Fruit fly (Drosophila melanogaster) whole organism, embryonic: ENCODE results near the gene Ucp4A.
A peak's percentile ranks its signal among the peaks of the same experiment; 100 is the strongest.

Experiments
- Aef1 ChIP-seq: fragments of 200-800 bp; sonication (Bioruptor generic); IDR thresholded peaks from 3 replicates; pipeline ENCODE4 v1.3.6; 2022; ENCODE audit warnings: missing biosample characterization, missing genetic modification characterization
- B-H2 ChIP-seq: fragments of 200-800 bp; sonication (Bioruptor generic); optimal IDR thresholded peaks from 2 replicates; lab custom pipeline; 2018; ENCODE audit warnings: missing biosample characterization, mild to moderate bottlenecking, missing genetic modification characterization
- Bdp1 ChIP-seq: fragments of 200-800 bp; sonication (Bioruptor generic); optimal IDR thresholded peaks from 3 replicates; lab custom pipeline; 2016; ENCODE audit warnings: missing biosample characterization, missing genetic modification characterization
- CG10321 ChIP-seq: fragments of 200-800 bp; sonication (Bioruptor generic); IDR thresholded peaks from 2 replicates; pipeline ENCODE4 v1.3.6; 2022; ENCODE audit warnings: missing biosample characterization, missing genetic modification characterization
- CG10543 ChIP-seq: fragments of 200-800 bp; sonication (Bioruptor generic); optimal IDR thresholded peaks from 3 replicates; lab custom pipeline; 2017; ENCODE audit warnings: missing biosample characterization, mild to moderate bottlenecking, missing genetic modification characterization, moderate library complexity
- CG11560 ChIP-seq: fragments of 200-800 bp; sonication (Bioruptor generic); IDR thresholded peaks from 3 replicates; pipeline ENCODE4 v1.3.6; 2022; ENCODE audit warnings: missing biosample characterization, missing genetic modification characterization
- CG12769 ChIP-seq: fragments of 200-800 bp; sonication (Bioruptor generic); optimal IDR thresholded peaks from 2 replicates; lab custom pipeline; 2019; ENCODE audit warnings: missing biosample characterization, mild to moderate bottlenecking, missing genetic modification characterization, moderate library complexity
- CG12942 ChIP-seq: fragments of 200-800 bp; sonication (Bioruptor generic); optimal IDR thresholded peaks from 3 replicates; lab custom pipeline; 2016; ENCODE audit warnings: missing biosample characterization, missing genetic modification characterization
- CG13624 ChIP-seq: fragments of 200-800 bp; sonication (Bioruptor generic); optimal IDR thresholded peaks from 2 replicates; lab custom pipeline; 2016; ENCODE audit warnings: missing biosample characterization, missing genetic modification characterization
- CG14014 ChIP-seq: fragments of 200-800 bp; sonication (Bioruptor generic); IDR thresholded peaks from 2 replicates; pipeline ENCODE4 v1.3.6; 2022; ENCODE audit warnings: missing biosample characterization, missing genetic modification characterization
- CG14050 ChIP-seq: fragments of 200-800 bp; sonication (Bioruptor generic); IDR thresholded peaks from 3 replicates; pipeline ENCODE4 v1.3.6; 2022; ENCODE audit warnings: missing biosample characterization, missing genetic modification characterization
- CG14441 ChIP-seq: fragments of 200-800 bp; sonication (Bioruptor generic); IDR thresholded peaks from 2 replicates; pipeline ENCODE4 v1.3.6; 2022; ENCODE audit warnings: missing biosample characterization, missing genetic modification characterization
- CG16863 ChIP-seq: fragments of 200-800 bp; sonication (Bioruptor generic); optimal IDR thresholded peaks from 3 replicates; lab custom pipeline; 2016; ENCODE audit warnings: missing biosample characterization, missing genetic modification characterization
- CG17359 ChIP-seq: fragments of 200-800 bp; sonication (Bioruptor generic); optimal IDR thresholded peaks from 3 replicates; lab custom pipeline; 2018; ENCODE audit warnings: missing biosample characterization, mild to moderate bottlenecking, missing genetic modification characterization, moderate library complexity
- CG18011 ChIP-seq: fragments of 200-800 bp; sonication (Bioruptor generic); optimal IDR thresholded peaks from 2 replicates; lab custom pipeline; 2017; ENCODE audit warnings: missing biosample characterization, missing genetic modification characterization, mild to moderate bottlenecking, moderate library complexity, missing genotype
- CG18262 ChIP-seq: fragments of 200-800 bp; optimal IDR thresholded peaks from 3 replicates; lab custom pipeline; 2019; ENCODE audit warnings: missing biosample characterization, mild to moderate bottlenecking, missing genetic modification characterization, moderate library complexity
- CG3281 ChIP-seq: fragments of 200-800 bp; sonication (Bioruptor generic); optimal IDR thresholded peaks from 3 replicates; lab custom pipeline; 2017; ENCODE audit warnings: missing biosample characterization, mild to moderate bottlenecking, missing genetic modification characterization
- CG3995 ChIP-seq: fragments of 200-800 bp; sonication (Bioruptor generic); optimal IDR thresholded peaks from 3 replicates; lab custom pipeline; 2016; ENCODE audit warnings: missing biosample characterization, missing genetic modification characterization
- CG42726 ChIP-seq: fragments of 200-800 bp; sonication (Bioruptor generic); IDR thresholded peaks from 2 replicates; pipeline ENCODE4 v1.3.6; 2022; ENCODE audit warnings: missing biosample characterization, missing genetic modification characterization; ENCODE audit not compliant: partially characterized antibody
- CG4424 ChIP-seq: fragments of 200-800 bp; sonication (Bioruptor generic); optimal IDR thresholded peaks from 3 replicates; lab custom pipeline; 2016; ENCODE audit warnings: missing biosample characterization, missing genetic modification characterization
- CG4617 ChIP-seq: fragments of 200-800 bp; sonication (Bioruptor generic); optimal IDR thresholded peaks from 3 replicates; lab custom pipeline; 2016; ENCODE audit warnings: missing biosample characterization, missing genetic modification characterization, borderline replicate concordance
- CG6175 ChIP-seq: fragments of 200-800 bp; sonication (Bioruptor generic); IDR thresholded peaks from 3 replicates; pipeline ENCODE4 v1.3.6; 2022; ENCODE audit warnings: missing biosample characterization, missing genetic modification characterization
- CG6272 ChIP-seq: fragments of 200-800 bp; sonication (Bioruptor generic); IDR thresholded peaks from 2 replicates; pipeline ENCODE4 v1.3.6; 2022; ENCODE audit warnings: missing biosample characterization, missing genetic modification characterization
- CG6683 ChIP-seq: fragments of 200-800 bp; sonication (Bioruptor generic); optimal IDR thresholded peaks from 2 replicates; lab custom pipeline; 2017; ENCODE audit warnings: missing biosample characterization, mild to moderate bottlenecking, missing genetic modification characterization, missing genetic modification reagents
- CG7357 ChIP-seq: fragments of 200-800 bp; sonication (Bioruptor generic); IDR thresholded peaks from 3 replicates; pipeline ENCODE4 v1.3.6; 2022; ENCODE audit warnings: missing biosample characterization, missing genetic modification characterization
- D19B ChIP-seq: fragments of 200-800 bp; sonication (Bioruptor generic); optimal IDR thresholded peaks from 2 replicates; lab custom pipeline; 2017; ENCODE audit warnings: missing biosample characterization, mild to moderate bottlenecking, missing genetic modification characterization
- Dek ChIP-seq: fragments of 200-800 bp; sonication (Bioruptor generic); optimal IDR thresholded peaks from 3 replicates; lab custom pipeline; 2019; ENCODE audit warnings: missing biosample characterization, mild to moderate bottlenecking, missing genetic modification characterization, moderate library complexity
- Dip2 ChIP-seq: fragments of 200-800 bp; sonication (Bioruptor generic); IDR thresholded peaks from 2 replicates; pipeline ENCODE4 v1.3.6; 2022; ENCODE audit warnings: missing biosample characterization, missing genetic modification characterization
- Gug ChIP-seq: fragments of 200-800 bp; sonication (Bioruptor generic); IDR thresholded peaks from 4 replicates; pipeline ENCODE4 v1.3.6; 2022; ENCODE audit warnings: missing biosample characterization, missing genetic modification characterization
- Hmx ChIP-seq: fragments of 200-800 bp; sonication (Bioruptor generic); optimal IDR thresholded peaks from 2 replicates; lab custom pipeline; 2016; ENCODE audit warnings: missing biosample characterization, missing genetic modification characterization
- Hr39 ChIP-seq: fragments of >200 bp; optimal IDR thresholded peaks from 2 replicates; lab custom pipeline; 2017
- NC2α ChIP-seq: fragments of 200-800 bp; sonication (Bioruptor generic); optimal IDR thresholded peaks from 2 replicates; lab custom pipeline; 2016; ENCODE audit warnings: missing biosample characterization, missing genetic modification characterization
- TFAM ChIP-seq: fragments of 200-800 bp; sonication (Bioruptor generic); optimal IDR thresholded peaks from 2 replicates; lab custom pipeline; 2017; ENCODE audit warnings: missing biosample characterization, missing genetic modification characterization, inconsistent platforms
- Tbp ChIP-seq: fragments of >200 bp; optimal IDR thresholded peaks from 2 replicates; lab custom pipeline; 2018; ENCODE audit warnings: missing biosample characterization, missing genetic modification characterization
- Usf ChIP-seq: fragments of 200-800 bp; sonication (Bioruptor generic); optimal IDR thresholded peaks from 2 replicates; lab custom pipeline; 2017; ENCODE audit warnings: missing genotype, missing biosample characterization, missing genetic modification characterization
- ab ChIP-seq: fragments of 200-800 bp; sonication (Bioruptor generic); optimal IDR thresholded peaks from 2 replicates; lab custom pipeline; 2016; ENCODE audit warnings: missing biosample characterization, missing genetic modification characterization
- cato ChIP-seq: fragments of 200-800 bp; sonication (Bioruptor generic); optimal IDR thresholded peaks from 2 replicates; lab custom pipeline; 2016; ENCODE audit warnings: missing biosample characterization, missing genetic modification characterization, borderline replicate concordance
- dati ChIP-seq: fragments of 200-800 bp; sonication (Bioruptor generic); IDR thresholded peaks from 2 replicates; pipeline ENCODE4 v1.3.6; 2022; ENCODE audit warnings: missing biosample characterization, missing genetic modification characterization
- dysf ChIP-seq: fragments of 200-800 bp; sonication (Bioruptor generic); IDR thresholded peaks from 3 replicates; pipeline ENCODE4 v1.3.6; 2022; ENCODE audit warnings: missing biosample characterization, missing genetic modification characterization
- fu2 ChIP-seq: fragments of 200-800 bp; sonication (Bioruptor generic); optimal IDR thresholded peaks from 2 replicates; lab custom pipeline; 2016; ENCODE audit warnings: missing biosample characterization, missing genetic modification characterization
- ken ChIP-seq: fragments of 200-800 bp; sonication (Bioruptor generic); IDR thresholded peaks from 3 replicates; pipeline ENCODE4 v1.3.6; 2022; ENCODE audit warnings: missing biosample characterization, missing genetic modification characterization
- kni ChIP-seq: fragments of 200-800 bp; sonication (Bioruptor generic); optimal IDR thresholded peaks from 3 replicates; lab custom pipeline; 2017; ENCODE audit warnings: mild to moderate bottlenecking, missing biosample characterization, missing genetic modification reagents, missing genetic modification characterization
- lov ChIP-seq, 2 experiments: fragments of 200-800 bp in 1 of 2; fragments of >200 bp in 1 of 2; sonication (Bioruptor generic) in 1 of 2; IDR thresholded peaks in 1 of 2; optimal IDR thresholded peaks in 1 of 2; 2 replicates in 1 of 2; 3 replicates in 1 of 2; pipeline versions ENCODE4 v1.3.6 to Lab custom; 2017 to 2022; ENCODE audit warnings: missing biosample characterization in 1 of 2, missing genetic modification characterization in 1 of 2
- nmo ChIP-seq: fragments of 200-800 bp; sonication (Bioruptor generic); optimal IDR thresholded peaks from 2 replicates; lab custom pipeline; 2018; ENCODE audit warnings: missing biosample characterization, mild to moderate bottlenecking, missing genetic modification characterization, moderate library complexity
- psq ChIP-seq: fragments of 200-800 bp; sonication (Bioruptor generic); optimal IDR thresholded peaks from 2 replicates; lab custom pipeline; 2017; ENCODE audit warnings: missing biosample characterization, missing genetic modification characterization
- row ChIP-seq: fragments of 200-800 bp; sonication (Bioruptor generic); IDR thresholded peaks from 3 replicates; pipeline ENCODE4 v1.3.6; 2022; ENCODE audit warnings: missing biosample characterization, missing genetic modification characterization
- run ChIP-seq: fragments of 200-800 bp; sonication (Bioruptor generic); optimal IDR thresholded peaks from 3 replicates; lab custom pipeline; 2018; ENCODE audit warnings: missing biosample characterization, mild to moderate bottlenecking, missing genetic modification characterization
- sug ChIP-seq: fragments of 200-800 bp; optimal IDR thresholded peaks from 2 replicates; lab custom pipeline; 2019; ENCODE audit warnings: missing biosample characterization, mild to moderate bottlenecking, missing genetic modification characterization, moderate library complexity
- tin ChIP-seq: fragments of 200-800 bp; sonication (Bioruptor generic); optimal IDR thresholded peaks from 3 replicates; lab custom pipeline; 2016; ENCODE audit warnings: missing biosample characterization, missing genetic modification characterization

The Ucp4A gene

dm6 chrX:17880269-17880889 is 35.6 kb downstream of the Ucp4A start (continued):
- TF ChIP-seq TFAM (GFP tag; lab: Kevin White, UChicago): no peak
- TF ChIP-seq CG16863: peak; percentile 95
- peak; percentile 97 for TF ChIP-seq row
- peak; percentile 92 for TF ChIP-seq ab (GFP tag; lab: Kevin White, UChicago)
- TF ChIP-seq dati (GFP tag; lab: Robert Waterston, UW): peak; percentile 82
- peak; percentile 72 for TF ChIP-seq psq (GFP tag; lab: Kevin White, UChicago)
- peak; percentile 50 for TF ChIP-seq Dip2 (GFP tag; lab: Robert Waterston, UW)
- no peak for TF ChIP-seq CG42726 (GFP tag; lab: Robert Waterston, UW)
- peak; percentile 88 for TF ChIP-seq CG4424 (GFP tag; lab: Kevin White, UChicago)
- TF ChIP-seq CG18262 (tag; lab: Kevin White, UChicago): peak; percentile 90
- TF ChIP-seq Gug (GFP tag; lab: Robert Waterston, UW): peak; percentile 98
- TF ChIP-seq cato (GFP tag; lab: Kevin White, UChicago): peak; percentile 51
- TF ChIP-seq CG3281: peak; percentile 91
- peak; percentile 93 for TF ChIP-seq CG6175 (GFP tag; lab: Robert Waterston, UW)
- TF ChIP-seq kni: peak; percentile 62
- peak; percentile 93 for TF ChIP-seq Aef1
- TF ChIP-seq nmo (GFP tag; lab: Kevin White, UChicago): peak; percentile 96
- TF ChIP-seq CG7357 (GFP tag; lab: Robert Waterston, UW): peak; percentile 86
- peak; percentile 89 for TF ChIP-seq CG11560 (tag; lab: Robert Waterston, UW)
- peak; percentile 91 for TF ChIP-seq Usf (GFP tag; lab: Kevin White, UChicago)
- TF ChIP-seq Hr39 (lab: Kevin White, UChicago): no peak
- TF ChIP-seq CG6683 (GFP tag; lab: Kevin White, UChicago): peak; percentile 71
- TF ChIP-seq CG12942 (GFP tag; lab: Kevin White, UChicago): peak; percentile 93
- peak; percentile 74 for TF ChIP-seq CG3995 (GFP tag; lab: Kevin White, UChicago)
- TF ChIP-seq CG10543: peak; percentile 96
- TF ChIP-seq CG18011 (GFP tag; lab: Kevin White, UChicago): peak; percentile 82
- TF ChIP-seq CG6272 (GFP tag; lab: Robert Waterston, UW): peak; percentile 89
- peak; percentile 94 for TF ChIP-seq CG17359
- peak; percentile 88 for TF ChIP-seq NC2α (GFP tag; lab: Kevin White, UChicago)
- peak; percentile 97 for TF ChIP-seq CG14014 (GFP tag; lab: Robert Waterston, UW)
- peak; percentile 92 for TF ChIP-seq sug
- TF ChIP-seq CG10321 (GFP tag; lab: Robert Waterston, UW): peak; percentile 72
- TF ChIP-seq B-H2 (GFP tag; lab: Kevin White, UChicago): peak; percentile 89
- peak; percentile 85 for TF ChIP-seq Hmx (GFP tag; lab: Kevin White, UChicago)
- peak; percentile 84 for TF ChIP-seq Bdp1 (GFP tag; lab: Kevin White, UChicago)
- TF ChIP-seq run: peak; percentile 89
- TF ChIP-seq lov (optimal IDR thresholded peaks at IDR 0.05; lab: Kevin White, UChicago): no peak
- TF ChIP-seq lov (GFP tag; IDR thresholded peaks at IDR 0.05; lab: Robert Waterston, UW): peak; percentile 92

- TF ChIP-seq Tbp: no peak
- peak; percentile 32 for TF ChIP-seq tin (GFP tag; lab: Kevin White, UChicago)
- TF ChIP-seq dysf: peak; percentile 71; the same call in 2 of the 3 replicates
- TF ChIP-seq CG13624 (GFP tag; lab: Kevin White, UChicago): peak; percentile 57
- TF ChIP-seq CG12769 (tag; lab: Kevin White, UChicago): peak; percentile 89
- TF ChIP-seq CG4424 (GFP tag; lab: Kevin White, UChicago): peak; percentile 33
- no peak for TF ChIP-seq CG4617 (GFP tag; lab: Kevin White, UChicago)
- TF ChIP-seq ken (GFP tag; lab: Robert Waterston, UW): peak; percentile 47; the same call in 1 of the 3 replicates
- TF ChIP-seq fu2 (GFP tag; lab: Kevin White, UChicago): peak; percentile 31
- TF ChIP-seq Dek (tag; lab: Kevin White, UChicago): peak; percentile 20
- peak; percentile 73 for TF ChIP-seq CG14441 (GFP tag; lab: Robert Waterston, UW)
- TF ChIP-seq CG14050 (GFP tag; lab: Robert Waterston, UW): peak; percentile 48; the same call in 2 of the 3 replicates
- peak; percentile 48 for TF ChIP-seq D19B (GFP tag; lab: Kevin White, UChicago)
Observed at dm6 chrX:17881138-17882121, 36.7 kb downstream of the Ucp4A start.
